Worm (Caenorhabditis elegans): ENCODE results near the gene mig-5.

Gene mig-5

DNA sequence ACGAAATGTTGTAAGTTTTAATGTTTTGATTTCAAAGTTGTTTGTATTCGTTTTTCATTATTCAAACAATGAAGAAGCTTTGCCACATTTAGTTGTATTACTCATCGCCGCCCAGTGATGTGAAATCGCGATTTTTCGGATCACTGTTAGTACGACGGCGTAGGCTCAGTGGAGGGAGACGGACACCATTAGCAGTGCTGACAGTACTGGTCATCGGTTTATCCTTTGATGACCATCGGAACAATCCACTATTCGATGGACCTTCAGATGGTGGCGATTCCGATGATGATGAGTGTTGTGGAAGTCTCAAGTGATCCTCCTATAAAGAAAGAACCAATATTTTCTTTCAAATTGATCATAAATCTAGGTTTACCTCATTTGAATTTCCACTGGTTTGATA lies 2.7 kb upstream of the mig-5 start:
- no peak for TF ChIP-seq npax-4 (tag; optimal IDR thresholded peaks at IDR 0.05)
- no peak for TF ChIP-seq nfya-1 (tag; optimal IDR thresholded peaks at IDR 0.05)
- no peak for TF ChIP-seq pat-9 (tag; optimal IDR thresholded peaks at IDR 0.05)

DNA sequence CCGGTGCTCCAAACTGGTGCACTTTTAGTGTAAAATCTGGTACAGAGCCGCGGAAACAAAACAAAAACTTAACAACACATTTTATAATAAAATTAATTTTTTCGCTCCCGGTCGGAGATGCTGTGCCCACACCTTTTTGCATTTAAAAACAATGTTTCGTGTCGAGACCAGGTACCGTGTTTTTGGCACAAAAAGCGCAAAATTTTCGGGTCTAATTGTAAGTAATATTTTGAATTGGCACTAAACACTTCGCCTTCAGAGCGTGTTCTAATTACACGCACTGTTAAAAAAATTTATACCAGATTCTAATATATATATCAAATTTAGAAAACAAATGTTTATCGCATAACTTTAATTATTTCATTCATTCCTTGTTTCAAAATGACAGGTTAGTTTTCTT lies 3.4 kb downstream of the mig-5 start, which contains the start of gene dylt-3:
Gene dylt-3, plus strand, starts transcription at position 301 of the 400 bp plus-strand sequence.
- TF ChIP-seq elt-2 (tag; optimal IDR thresholded peaks at IDR 0.05), result no peak
- TF ChIP-seq ttx-3 (tag; optimal IDR thresholded peaks at IDR 0.05), result no peak
- no peak for TF ChIP-seq zip-5 (tag; optimal IDR thresholded peaks at IDR 0.05)
- TF ChIP-seq ceh-30 (tag; optimal IDR thresholded peaks at IDR 0.05), result no peak
- no peak for TF ChIP-seq nhr-11 (tag; optimal IDR thresholded peaks at IDR 0.05)
- no peak for TF ChIP-seq dmd-4 (tag; optimal IDR thresholded peaks at IDR 0.05; ENCODE audit: borderline replicate concordance)

- TF ChIP-seq dve-1 (tag; optimal IDR thresholded peaks at IDR 0.05) (no peak), eyg-1 (tag; optimal IDR thresholded peaks at IDR 0.05) (no peak)
These were observed 4.5 kb downstream of the mig-5 start, which contains the start of gene T05C12.4 for ce11 chrII:8180281-8180680. T05C12.4 (minus strand) TSS chrII:8180381.

ce11 chrII:8178614-8179013 lies 6.2 kb downstream of the mig-5 start:
- TF ChIP-seq pag-3 (tag; optimal IDR thresholded peaks at IDR 0.05; ENCODE audit: borderline replicate concordance), result no peak
- no peak for TF ChIP-seq ref-2 (tag; optimal IDR thresholded peaks at IDR 0.05)
- no peak for TF ChIP-seq T23F11.4 (GFP tag; optimal IDR thresholded peaks at IDR 0.05)
- TF ChIP-seq pqm-1 (tag; optimal IDR thresholded peaks at IDR 0.05), result no peak
- TF ChIP-seq C08G9.2 (tag; optimal IDR thresholded peaks at IDR 0.05), result no peak
- TF ChIP-seq ceh-45 (GFP tag; IDR thresholded peaks at IDR 0.05), result no peak
- TF ChIP-seq F13H6.1 (tag; optimal IDR thresholded peaks at IDR 0.05), result no peak
- TF ChIP-seq Y22D7AL.16 (tag; optimal IDR thresholded peaks at IDR 0.05), result no peak
- no peak for TF ChIP-seq odd-2 (tag; optimal IDR thresholded peaks at IDR 0.05)

DNA sequence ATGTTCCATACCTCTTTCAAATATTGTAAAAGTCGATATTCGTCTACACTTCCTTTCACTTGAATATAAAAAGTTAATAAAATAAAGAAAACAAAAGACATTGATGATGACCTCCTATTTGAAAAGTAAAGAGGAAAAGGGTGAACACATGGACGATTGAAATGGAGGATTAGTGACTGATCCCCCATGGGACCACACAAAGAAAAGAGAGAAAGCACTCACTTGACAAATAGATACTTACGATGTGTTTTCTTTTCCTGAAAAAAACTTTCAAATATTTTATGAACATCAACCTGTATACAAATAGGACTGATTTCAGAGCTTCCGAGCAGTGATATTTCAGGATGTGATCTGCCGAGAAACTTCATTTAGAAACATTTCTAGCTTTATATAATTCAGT lies 7.7 kb downstream of the mig-5 start, which contains the start of gene acr-14:
Gene acr-14, minus strand, starts transcription at position 101 of the 400 bp plus-strand sequence.
- TF ChIP-seq ahr-1 (tag; optimal IDR thresholded peaks at IDR 0.05), result no peak

- TF ChIP-seq lim-6 (tag; optimal IDR thresholded peaks at IDR 0.05) (no peak), ceh-34 (tag; optimal IDR thresholded peaks at IDR 0.05) (no peak), F13H6.1 (tag; optimal IDR thresholded peaks at IDR 0.05) (no peak), rnt-1 (tag; optimal IDR thresholded peaks at IDR 0.05) (no peak), madf-2 (tag; optimal IDR thresholded peaks at IDR 0.05) (no peak), fax-1 (tag; optimal IDR thresholded peaks at IDR 0.05) (no peak)
These were observed 10.7 kb downstream of the mig-5 start for ce11 chrII:8174148-8174547.

- TF ChIP-seq pax-1 (tag; optimal IDR thresholded peaks at IDR 0.05) (no peak), ceh-6 (GFP tag; optimal IDR thresholded peaks at IDR 0.05) (no peak)
These were observed 11.4 kb downstream of the mig-5 start, which contains the start of the genes decr-1.3 and T05C12.1 for ce11 chrII:8173449-8173848. decr-1.3 (minus strand) TSS chrII:8173549. T05C12.1 (plus strand) TSS chrII:8173680.

- TF ChIP-seq madf-2 (tag; optimal IDR thresholded peaks at IDR 0.05), result no peak
- no peak for TF ChIP-seq tbx-7 (tag; optimal IDR thresholded peaks at IDR 0.05)
- TF ChIP-seq unc-3 (GFP tag; conservative IDR thresholded peaks at IDR 0.05), result no peak
- no peak for TF ChIP-seq unc-3 (tag; optimal IDR thresholded peaks at IDR 0.05)
- TF ChIP-seq syd-9 (tag; optimal IDR thresholded peaks at IDR 0.05), result no peak
- TF ChIP-seq hlh-6 (tag; optimal IDR thresholded peaks at IDR 0.05), result no peak
- no peak for TF ChIP-seq ets-4 (tag; optimal IDR thresholded peaks at IDR 0.05)
- TF ChIP-seq npax-4 (tag; optimal IDR thresholded peaks at IDR 0.05), result no peak
- no peak for TF ChIP-seq ceh-14 (tag; optimal IDR thresholded peaks at IDR 0.05)
- TF ChIP-seq pat-9 (tag; optimal IDR thresholded peaks at IDR 0.05), result no peak
These were observed 14.4 kb downstream of the mig-5 start, which contains the start of gene T05C12.11 for ce11 chrII:8170374-8170773. T05C12.11 (minus strand) TSS chrII:8170474.
